Fruit fly (Drosophila melanogaster): ENCODE data around the gene Patr-1.

DNA sequence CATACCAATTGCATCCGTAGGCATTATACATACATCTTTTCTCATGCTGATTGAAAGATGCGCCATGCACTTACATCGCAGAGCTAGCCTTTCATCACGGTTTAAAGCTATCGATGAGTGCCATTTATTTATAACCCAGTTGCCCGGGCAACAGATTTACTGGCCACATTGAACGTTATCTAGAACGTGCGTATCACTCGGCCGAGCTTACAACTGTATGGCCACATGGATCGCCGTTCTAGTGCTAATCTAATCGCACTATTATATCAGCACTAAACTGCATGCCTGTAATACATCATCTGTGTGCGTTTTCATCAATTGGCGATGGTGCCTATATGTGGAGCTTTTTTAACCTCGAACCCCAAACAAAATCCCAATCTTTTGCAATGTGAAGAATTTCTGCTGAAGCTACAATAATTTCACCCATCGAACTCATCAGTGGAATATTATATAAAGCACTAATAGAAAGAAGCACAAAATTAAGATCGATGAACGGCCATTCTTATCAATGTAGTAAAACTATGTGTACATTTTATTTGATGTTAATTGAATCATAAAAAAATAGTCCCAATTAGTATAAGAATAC, 17.5 kb downstream of the Patr-1 start:
- TF ChIP-seq CG11617 (GFP tag; optimal IDR thresholded peaks at IDR 0.05) (no peak), CG33017 (tag; optimal IDR thresholded peaks at IDR 0.05) (no peak), CG14711 (tag; optimal IDR thresholded peaks at IDR 0.05) (no peak), CG7101 (tag; optimal IDR thresholded peaks at IDR 0.05) (no peak), toe (GFP tag; optimal IDR thresholded peaks at IDR 0.05) (no peak), CG5204 (GFP tag; optimal IDR thresholded peaks at IDR 0.05) (no peak), kay (GFP tag; ENCODE audit: borderline replicate concordance) (no peak), cnc (optimal IDR thresholded peaks at IDR 0.05) (no peak), CG12768 (GFP tag; optimal IDR thresholded peaks at IDR 0.05) (no peak), ovo (GFP tag; optimal IDR thresholded peaks at IDR 0.05) (no peak)

Data from whole organism, adult.